Fruit fly (Drosophila melanogaster) whole organism, prepupa: Measurements from ENCODE around the gene CG34325.

ENCODE experiments used
- CG11294 ChIP-seq: fragments of 200-800 bp; sonication (Bioruptor generic); IDR thresholded peaks from 2 replicates; pipeline ENCODE4 v1.3.6; 2022; ENCODE audit warnings: missing biosample characterization, missing genetic modification characterization
- CG16779 ChIP-seq: fragments of 200-800 bp; sonication (Bioruptor generic); optimal IDR thresholded peaks from 3 replicates; lab custom pipeline; 2017; ENCODE audit warnings: missing biosample characterization, mild to moderate bottlenecking, missing genetic modification characterization
- CG34406 ChIP-seq: fragments of 200-800 bp; sonication (Bioruptor generic); optimal IDR thresholded peaks from 3 replicates; lab custom pipeline; 2016; ENCODE audit warnings: missing biosample characterization, missing genetic modification characterization
- CG6854 ChIP-seq: fragments of 200-800 bp; sonication (Bioruptor generic); optimal IDR thresholded peaks from 2 replicates; lab custom pipeline; 2017; ENCODE audit warnings: missing biosample characterization, mild to moderate bottlenecking, missing genetic modification characterization
- Sox102F ChIP-seq: fragments of 200-800 bp; sonication (Bioruptor generic); optimal IDR thresholded peaks from 2 replicates; lab custom pipeline; 2016; ENCODE audit warnings: missing biosample characterization, mild to moderate bottlenecking, missing genetic modification characterization
- Sox15 ChIP-seq: fragments of 200-800 bp; sonication (Bioruptor generic); optimal IDR thresholded peaks from 3 replicates; lab custom pipeline; 2016; ENCODE audit warnings: missing biosample characterization, missing genetic modification characterization
- pdm3 ChIP-seq: fragments of 200-800 bp; sonication (Bioruptor generic); optimal IDR thresholded peaks from 3 replicates; lab custom pipeline; 2016; ENCODE audit warnings: missing biosample characterization, missing genetic modification characterization

dm6 chrX:16716649-16717048 lies 4.6 kb downstream of the CG34325 start:
- TF ChIP-seq CG11294 (GFP tag; lab: Robert Waterston, UW) (no peak), Sox15 (GFP tag; lab: Kevin White, UChicago) (no peak), Sox102F (GFP tag; lab: Kevin White, UChicago) (no peak), CG6854 (GFP tag; lab: Kevin White, UChicago) (no peak), CG16779 (no peak), pdm3 (GFP tag; lab: Kevin White, UChicago) (no peak), CG34406 (no peak)
